Fruit fly (Drosophila melanogaster): ENCODE data around the gene ATPsynB.

- no peak for TF ChIP-seq psq (GFP tag; optimal IDR thresholded peaks at IDR 0.05)
- no peak for TF ChIP-seq OdsH (GFP tag; optimal IDR thresholded peaks at IDR 0.05)
- no peak for TF ChIP-seq Rel (GFP tag; optimal IDR thresholded peaks at IDR 0.05)
- TF ChIP-seq Rel (tag; optimal IDR thresholded peaks at IDR 0.05) = no peak
- no peak for TF ChIP-seq pan (optimal IDR thresholded peaks at IDR 0.05)
- TF ChIP-seq sv (GFP tag; optimal IDR thresholded peaks at IDR 0.05) = no peak
- TF ChIP-seq rgr (GFP tag; optimal IDR thresholded peaks at IDR 0.05) = no peak
- no peak for TF ChIP-seq h (GFP tag; optimal IDR thresholded peaks at IDR 0.05)
These were observed 21.8 kb downstream of the ATPsynB start for dm6 chr3L:9751625-9752024.

Data from whole organism, wandering third instar larva.